Fruit fly (Drosophila melanogaster) whole organism, embryonic: ENCODE measurements around the gene CG12477.
A peak's percentile ranks its signal among the peaks of the same experiment; 100 is the strongest.

Source experiments
- CG11085 ChIP-seq: fragments of 200-800 bp; sonication (Bioruptor generic); IDR thresholded peaks from 2 replicates; pipeline ENCODE4 v1.3.6; 2022; ENCODE audit warnings: missing biosample characterization, missing genetic modification characterization
- CG12071 ChIP-seq: fragments of 200-800 bp; sonication (Bioruptor generic); optimal IDR thresholded peaks from 3 replicates; lab custom pipeline; 2018; ENCODE audit warnings: missing biosample characterization, mild to moderate bottlenecking, missing genetic modification characterization
- CG13624 ChIP-seq: fragments of 200-800 bp; sonication (Bioruptor generic); optimal IDR thresholded peaks from 2 replicates; lab custom pipeline; 2016; ENCODE audit warnings: missing biosample characterization, missing genetic modification characterization
- CG13894 ChIP-seq: fragments of 200-800 bp; sonication (Bioruptor generic); optimal IDR thresholded peaks from 3 replicates; lab custom pipeline; 2018; ENCODE audit warnings: missing biosample characterization, mild to moderate bottlenecking, missing genetic modification characterization, moderate library complexity
- CG14014 ChIP-seq: fragments of 200-800 bp; sonication (Bioruptor generic); IDR thresholded peaks from 2 replicates; pipeline ENCODE4 v1.3.6; 2022; ENCODE audit warnings: missing biosample characterization, missing genetic modification characterization
- CG15073 ChIP-seq: fragments of 200-800 bp; sonication (Bioruptor generic); optimal IDR thresholded peaks from 2 replicates; lab custom pipeline; 2016; ENCODE audit warnings: missing biosample characterization, missing genetic modification characterization
- CG15696 ChIP-seq: fragments of 200-800 bp; sonication (Bioruptor generic); optimal IDR thresholded peaks from 2 replicates; lab custom pipeline; 2019; ENCODE audit warnings: missing biosample characterization, mild to moderate bottlenecking, missing genetic modification characterization, moderate library complexity
- CG1602 ChIP-seq: fragments of 200-800 bp; sonication (Bioruptor generic); optimal IDR thresholded peaks from 3 replicates; lab custom pipeline; 2016; ENCODE audit warnings: missing biosample characterization, missing genetic modification characterization
- CG17328 ChIP-seq: fragments of 200-800 bp; sonication (Bioruptor generic); IDR thresholded peaks from 2 replicates; pipeline ENCODE4 v1.3.6; 2022; ENCODE audit warnings: missing biosample characterization, missing genetic modification characterization
- CG17359 ChIP-seq: fragments of 200-800 bp; sonication (Bioruptor generic); optimal IDR thresholded peaks from 3 replicates; lab custom pipeline; 2018; ENCODE audit warnings: missing biosample characterization, mild to moderate bottlenecking, missing genetic modification characterization, moderate library complexity
- CG17385 ChIP-seq: fragments of 200-800 bp; sonication (Bioruptor generic); optimal IDR thresholded peaks from 3 replicates; lab custom pipeline; 2018; ENCODE audit warnings: missing biosample characterization, mild to moderate bottlenecking, missing genetic modification characterization
- CG2116 ChIP-seq: fragments of 200-800 bp; sonication (Bioruptor generic); optimal IDR thresholded peaks from 3 replicates; lab custom pipeline; 2018; ENCODE audit warnings: missing biosample characterization, mild to moderate bottlenecking, missing genetic modification characterization
- CG2875 ChIP-seq: fragments of 200-800 bp; sonication (Bioruptor generic); optimal IDR thresholded peaks from 2 replicates; lab custom pipeline; 2017; ENCODE audit warnings: missing biosample characterization, mild to moderate bottlenecking, missing genetic modification characterization, missing genetic modification reagents
- CG31441 ChIP-seq: fragments of 200-800 bp; sonication (Bioruptor generic); IDR thresholded peaks from 2 replicates; pipeline ENCODE4 v1.3.6; 2022; ENCODE audit warnings: missing biosample characterization, missing genetic modification characterization
- CG3281 ChIP-seq: fragments of 200-800 bp; sonication (Bioruptor generic); optimal IDR thresholded peaks from 3 replicates; lab custom pipeline; 2017; ENCODE audit warnings: missing biosample characterization, mild to moderate bottlenecking, missing genetic modification characterization
- CG3995 ChIP-seq: fragments of 200-800 bp; sonication (Bioruptor generic); optimal IDR thresholded peaks from 3 replicates; lab custom pipeline; 2016; ENCODE audit warnings: missing biosample characterization, missing genetic modification characterization
- CG7372 ChIP-seq: fragments of 200-800 bp; sonication (Bioruptor generic); IDR thresholded peaks from 2 replicates; pipeline ENCODE4 v1.3.6; 2022; ENCODE audit warnings: missing biosample characterization, missing genetic modification characterization
- CG7786 ChIP-seq: fragments of 200-800 bp; sonication (Bioruptor generic); optimal IDR thresholded peaks from 2 replicates; lab custom pipeline; 2016; ENCODE audit warnings: missing biosample characterization, missing genetic modification characterization
- CG8359 ChIP-seq: fragments of 200-800 bp; sonication (Bioruptor generic); optimal IDR thresholded peaks from 2 replicates; lab custom pipeline; 2017; ENCODE audit warnings: missing biosample characterization, mild to moderate bottlenecking, missing genetic modification characterization, borderline replicate concordance
- CG8924 ChIP-seq: fragments of 200-800 bp; optimal IDR thresholded peaks from 3 replicates; lab custom pipeline; 2019; ENCODE audit warnings: missing biosample characterization, mild to moderate bottlenecking, missing genetic modification characterization, moderate library complexity
- CkIIα-i1 ChIP-seq: fragments of 200-800 bp; sonication (Bioruptor generic); IDR thresholded peaks from 2 replicates; pipeline ENCODE4 v1.3.6; 2022; ENCODE audit warnings: missing biosample characterization, missing genetic modification characterization
- CrebB ChIP-seq: fragments of 200-800 bp; sonication (Bioruptor generic); optimal IDR thresholded peaks from 3 replicates; lab custom pipeline; 2018; ENCODE audit warnings: missing biosample characterization, mild to moderate bottlenecking, missing genetic modification characterization
- D ChIP-seq, 2 experiments: fragments of 200-800 bp in 1 of 2; fragments of >200 bp in 1 of 2; sonication (Bioruptor generic) in 1 of 2; optimal IDR thresholded peaks; 2 replicates in 1 of 2; 3 replicates in 1 of 2; lab custom pipeline; 2017; ENCODE audit warnings: mild to moderate bottlenecking in 1 of 2, missing biosample characterization in 1 of 2, missing genetic modification characterization in 1 of 2, missing genetic modification reagents in 1 of 2
- D19B ChIP-seq: fragments of 200-800 bp; sonication (Bioruptor generic); optimal IDR thresholded peaks from 2 replicates; lab custom pipeline; 2017; ENCODE audit warnings: missing biosample characterization, mild to moderate bottlenecking, missing genetic modification characterization
- Dip3 ChIP-seq: fragments of 200-800 bp; sonication (Bioruptor generic); optimal IDR thresholded peaks from 3 replicates; lab custom pipeline; 2016; ENCODE audit warnings: missing biosample characterization, missing genetic modification characterization
- Doc2 ChIP-seq: fragments of 200-800 bp; sonication (Bioruptor generic); IDR thresholded peaks from 2 replicates; pipeline ENCODE4 v1.3.6; 2022; ENCODE audit warnings: missing biosample characterization, missing genetic modification characterization
- Gsc ChIP-seq: fragments of 200-800 bp; sonication (Bioruptor generic); IDR thresholded peaks from 2 replicates; pipeline ENCODE4 v1.3.6; 2022; ENCODE audit warnings: missing biosample characterization, missing genetic modification characterization
- Hmx ChIP-seq: fragments of 200-800 bp; sonication (Bioruptor generic); optimal IDR thresholded peaks from 2 replicates; lab custom pipeline; 2016; ENCODE audit warnings: missing biosample characterization, missing genetic modification characterization
- Kr ChIP-seq: fragments of 200-800 bp; sonication (Bioruptor generic); optimal IDR thresholded peaks from 2 replicates; lab custom pipeline; 2017; ENCODE audit warnings: missing biosample characterization, mild to moderate bottlenecking, missing genetic modification characterization
- NFAT ChIP-seq: fragments of 200-800 bp; sonication (Bioruptor generic); IDR thresholded peaks from 2 replicates; pipeline ENCODE4 v1.3.6; 2022; ENCODE audit warnings: missing biosample characterization, missing genetic modification characterization
- Nf-YC ChIP-seq: fragments of 200-800 bp; optimal IDR thresholded peaks from 3 replicates; lab custom pipeline; 2019; ENCODE audit warnings: missing biosample characterization, mild to moderate bottlenecking, missing genetic modification characterization, moderate library complexity
- Poxn ChIP-seq: fragments of 200-800 bp; sonication (Bioruptor generic); IDR thresholded peaks from 2 replicates; pipeline ENCODE4 v1.3.6; 2022; ENCODE audit warnings: missing biosample characterization, missing genetic modification characterization
- Scr ChIP-seq: fragments of 200-800 bp; sonication (Bioruptor generic); IDR thresholded peaks from 2 replicates; pipeline ENCODE4 v1.3.6; 2022; ENCODE audit warnings: missing biosample characterization, missing genetic modification characterization; ENCODE audit not compliant: partially characterized antibody
- Six4 ChIP-seq: fragments of 200-800 bp; sonication (Bioruptor generic); optimal IDR thresholded peaks from 2 replicates; lab custom pipeline; 2016; ENCODE audit warnings: missing biosample characterization, missing genetic modification characterization
- Spps ChIP-seq: fragments of 200-800 bp; sonication (Bioruptor generic); optimal IDR thresholded peaks from 2 replicates; lab custom pipeline; 2018; ENCODE audit warnings: missing biosample characterization, mild to moderate bottlenecking, missing genetic modification characterization
- Sry-δ ChIP-seq: fragments of 200-800 bp; sonication (Bioruptor generic); optimal IDR thresholded peaks from 2 replicates; lab custom pipeline; 2016; ENCODE audit warnings: missing biosample characterization, missing genetic modification characterization
- ac ChIP-seq: fragments of 200-800 bp; sonication (Bioruptor generic); optimal IDR thresholded peaks from 3 replicates; lab custom pipeline; 2017; ENCODE audit warnings: missing biosample characterization, mild to moderate bottlenecking, missing genetic modification characterization
- da ChIP-seq: fragments of 200-800 bp; sonication (Bioruptor generic); optimal IDR thresholded peaks from 2 replicates; lab custom pipeline; 2016; ENCODE audit warnings: missing biosample characterization, missing genetic modification characterization
- ems ChIP-seq: fragments of 200-800 bp; sonication (Bioruptor generic); optimal IDR thresholded peaks from 3 replicates; lab custom pipeline; 2016; ENCODE audit warnings: missing biosample characterization, missing genetic modification characterization
- fd102C ChIP-seq: fragments of 200-800 bp; sonication (Bioruptor generic); optimal IDR thresholded peaks from 2 replicates; lab custom pipeline; 2018; ENCODE audit warnings: missing biosample characterization, mild to moderate bottlenecking, missing genetic modification characterization, moderate library complexity
- fd3F ChIP-seq: fragments of 200-800 bp; sonication (Bioruptor generic); optimal IDR thresholded peaks from 2 replicates; lab custom pipeline; 2018; ENCODE audit warnings: missing biosample characterization, mild to moderate bottlenecking, missing genetic modification characterization, moderate library complexity
- fru ChIP-seq: fragments of >200 bp; optimal IDR thresholded peaks from 2 replicates; lab custom pipeline; 2017
- ftz-f1 ChIP-seq: fragments of 200-800 bp; sonication (Bioruptor generic); optimal IDR thresholded peaks from 2 replicates; lab custom pipeline; 2016; ENCODE audit warnings: missing biosample characterization, missing genetic modification characterization
- phol ChIP-seq: fragments of 200-800 bp; sonication (Bioruptor generic); optimal IDR thresholded peaks from 3 replicates; lab custom pipeline; 2018; ENCODE audit warnings: missing biosample characterization, mild to moderate bottlenecking, missing genetic modification characterization, moderate library complexity
- pita ChIP-seq: fragments of 200-800 bp; sonication (Bioruptor generic); optimal IDR thresholded peaks from 2 replicates; lab custom pipeline; 2017; ENCODE audit warnings: missing biosample characterization, mild to moderate bottlenecking, missing genetic modification characterization
- ranshi ChIP-seq: fragments of 200-800 bp; sonication (Bioruptor generic); IDR thresholded peaks from 2 replicates; pipeline ENCODE4 v1.3.6; 2022; ENCODE audit warnings: missing biosample characterization, missing genetic modification characterization
- tna ChIP-seq: fragments of 200-800 bp; sonication (Bioruptor generic); IDR thresholded peaks from 2 replicates; pipeline ENCODE4 v1.3.6; 2022; ENCODE audit warnings: missing biosample characterization, missing genetic modification characterization; ENCODE audit not compliant: partially characterized antibody
- toy ChIP-seq: fragments of 200-800 bp; sonication (Bioruptor generic); IDR thresholded peaks from 2 replicates; pipeline ENCODE4 v1.3.6; 2022; ENCODE audit warnings: missing biosample characterization, missing genetic modification characterization
- trem ChIP-seq: fragments of 200-800 bp; optimal IDR thresholded peaks from 3 replicates; lab custom pipeline; 2019; ENCODE audit warnings: missing biosample characterization, mild to moderate bottlenecking, missing genetic modification characterization, moderate library complexity
- tup ChIP-seq: fragments of 200-800 bp; sonication (Bioruptor generic); optimal IDR thresholded peaks from 2 replicates; lab custom pipeline; 2016; ENCODE audit warnings: missing biosample characterization, mild to moderate bottlenecking, missing genetic modification characterization, moderate library complexity
- tx ChIP-seq: fragments of 200-800 bp; sonication (Bioruptor generic); optimal IDR thresholded peaks from 2 replicates; lab custom pipeline; 2016; ENCODE audit warnings: missing biosample characterization, missing genetic modification characterization
- yki ChIP-seq: fragments of >200 bp; optimal IDR thresholded peaks from 3 replicates; lab custom pipeline; 2018
- zfh2 ChIP-seq: fragments of 200-800 bp; sonication (Bioruptor generic); optimal IDR thresholded peaks from 2 replicates; lab custom pipeline; 2016; ENCODE audit warnings: missing biosample characterization, missing genetic modification characterization

CG12477 gene

DNA sequence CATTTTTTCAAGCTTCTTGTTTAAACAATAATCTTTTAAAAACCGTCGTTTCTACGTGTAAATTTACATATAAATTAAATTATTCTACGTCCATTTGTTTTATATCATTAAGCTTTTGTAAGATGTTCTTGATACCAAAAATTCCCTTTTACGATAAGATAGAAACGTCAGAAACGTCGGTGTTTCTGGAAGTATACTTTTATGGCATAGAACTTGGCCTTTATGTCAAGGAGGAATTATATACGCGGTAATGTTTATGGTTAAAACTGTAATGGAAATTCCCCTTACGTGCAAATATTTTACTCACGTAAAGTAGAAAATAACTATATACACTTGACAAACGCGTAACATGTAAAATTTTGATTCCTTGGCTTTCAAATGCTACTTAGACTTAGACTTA lies 20.6 kb upstream of the CG12477 start (continued):
- TF ChIP-seq Sry-δ (GFP tag; lab: Kevin White, UChicago), result no peak
- no peak for TF ChIP-seq Six4 (GFP tag; lab: Kevin White, UChicago)
- no peak for TF ChIP-seq Gsc (GFP tag; lab: Robert Waterston, UW)
- TF ChIP-seq ranshi (GFP tag; lab: Robert Waterston, UW), result no peak
- TF ChIP-seq CG8924 (tag; lab: Kevin White, UChicago), result no peak
- no peak for TF ChIP-seq CG13624 (GFP tag; lab: Kevin White, UChicago)
- TF ChIP-seq D19B (GFP tag; lab: Kevin White, UChicago), result no peak
- TF ChIP-seq Hmx (GFP tag; lab: Kevin White, UChicago), result no peak
- TF ChIP-seq CG3281 (GFP tag; lab: Kevin White, UChicago), result no peak
- TF ChIP-seq CG3995 (GFP tag; lab: Kevin White, UChicago), result no peak
- no peak for TF ChIP-seq CG7786 (GFP tag; lab: Kevin White, UChicago)
- peak; percentile 30; the same call in 1 of the 2 replicates for TF ChIP-seq CG31441 (GFP tag; lab: Robert Waterston, UW)
- no peak for TF ChIP-seq CkIIα-i1
- peak; percentile 9 for TF ChIP-seq CG13894 (tag; lab: Kevin White, UChicago)
- no peak for TF ChIP-seq yki
- TF ChIP-seq ems (GFP tag; lab: Kevin White, UChicago), result no peak
- no peak for TF ChIP-seq zfh2
- TF ChIP-seq Doc2 (GFP tag; lab: Robert Waterston, UW), result no peak
- no peak for TF ChIP-seq Dip3
- no peak for TF ChIP-seq tna
- TF ChIP-seq fd102C (GFP tag; lab: Kevin White, UChicago), result no peak
- TF ChIP-seq Nf-YC (tag; lab: Kevin White, UChicago), result no peak
- TF ChIP-seq trem (tag; lab: Kevin White, UChicago), result peak; percentile 9
- no peak for TF ChIP-seq tup (GFP tag; lab: Kevin White, UChicago)
- TF ChIP-seq CG7372 (GFP tag; lab: Robert Waterston, UW), result no peak
- TF ChIP-seq Scr (GFP tag; lab: Robert Waterston, UW), result 0 out of 2 replicates have a peak, but pooled peaks have one; percentile 27
- no peak for TF ChIP-seq fd3F (GFP tag; lab: Kevin White, UChicago)
- no peak for TF ChIP-seq CG12071 (GFP tag; lab: Kevin White, UChicago)
- TF ChIP-seq tx (GFP tag; lab: Kevin White, UChicago), result no peak
- no peak for TF ChIP-seq CG17359 (tag; lab: Kevin White, UChicago)
- peak; percentile 5 for TF ChIP-seq phol (tag; lab: Kevin White, UChicago)
- no peak for TF ChIP-seq Kr (GFP tag; lab: Kevin White, UChicago)
- no peak for TF ChIP-seq NFAT (GFP tag; lab: Robert Waterston, UW)
- no peak for TF ChIP-seq CrebB (tag; lab: Kevin White, UChicago)
- TF ChIP-seq CG11085 (GFP tag; lab: Robert Waterston, UW), result no peak
- no peak for TF ChIP-seq CG2875 (GFP tag; lab: Kevin White, UChicago)
- TF ChIP-seq pita (GFP tag; lab: Kevin White, UChicago), result peak; percentile 15
- TF ChIP-seq CG1602 (GFP tag; lab: Kevin White, UChicago), result no peak
- TF ChIP-seq ac (GFP tag; lab: Kevin White, UChicago), result no peak
- TF ChIP-seq Poxn (GFP tag; lab: Robert Waterston, UW), result no peak
- TF ChIP-seq CG14014 (GFP tag; lab: Robert Waterston, UW), result no peak
- TF ChIP-seq da (GFP tag; lab: Kevin White, UChicago), result no peak
- no peak for TF ChIP-seq CG17328
- no peak for TF ChIP-seq toy
- no peak for TF ChIP-seq CG15073 (GFP tag; lab: Kevin White, UChicago)
- no peak for TF ChIP-seq Spps
- no peak for TF ChIP-seq CG2116 (GFP tag; lab: Kevin White, UChicago)
- TF ChIP-seq CG8359, result no peak
- TF ChIP-seq CG15696 (tag; lab: Kevin White, UChicago), result no peak
- TF ChIP-seq fru (lab: Kevin White, UChicago), result no peak
- TF ChIP-seq D (optimal IDR thresholded peaks at IDR 0.05; lab: Kevin White, UChicago), result no peak
- no peak for TF ChIP-seq D (GFP tag; optimal IDR thresholded peaks at IDR 0.05; lab: Kevin White, UChicago)
- no peak for TF ChIP-seq ftz-f1
- TF ChIP-seq CG17385 (GFP tag; lab: Kevin White, UChicago), result no peak
